Worm (Caenorhabditis elegans) whole organism, L4 larva: ENCODE results near the gene lsm-1.

Source experiments
- F10B5.3 ChIP-seq: sonication (generic microtip); optimal IDR thresholded peaks from 2 replicates; lab custom pipeline; 2016; ENCODE audit warnings: mild to moderate bottlenecking, missing genetic modification characterization, missing compliant biosample characterization
- ZK546.5 ChIP-seq, 2 experiments: sonication (generic microtip); optimal IDR thresholded peaks; 2 replicates each; lab custom pipeline; 2017; ENCODE audit warnings: missing biosample characterization in 2 of 2, missing genetic modification characterization in 2 of 2
- ama-1 ChIP-seq: fragments of 150-350 bp; optimal IDR thresholded peaks from 2 replicates; lab custom pipeline; 2014; ENCODE audit warnings: inconsistent platforms, mixed read lengths
- ceh-28 ChIP-seq: fragments of 150-350 bp; optimal IDR thresholded peaks from 2 replicates; lab custom pipeline; 2014; ENCODE audit warnings: missing biosample characterization, missing genetic modification reagents, missing genetic modification characterization
- lin-1 ChIP-seq: fragments of 200-800 bp; sonication (Bioruptor generic); IDR thresholded peaks from 2 replicates; pipeline ENCODE4 v1.3.6; 2022; ENCODE audit warnings: missing genetic modification reagents, missing genetic modification characterization, missing compliant biosample characterization
- snpc-4 ChIP-seq: fragments of 150-350 bp; optimal IDR thresholded peaks from 2 replicates; lab custom pipeline; 2014; ENCODE audit warnings: missing biosample characterization, missing genetic modification characterization
- unc-39 ChIP-seq: sonication (generic microtip); optimal IDR thresholded peaks from 2 replicates; lab custom pipeline; 2017; ENCODE audit warnings: missing biosample characterization, missing genetic modification characterization

- TF ChIP-seq ZK546.5 (tag; optimal IDR thresholded peaks at IDR 0.05; lab: Kevin White, UChicago): no peak
- no peak for TF ChIP-seq ama-1
- TF ChIP-seq F10B5.3: no peak
- no peak for TF ChIP-seq snpc-4 (tag; lab: Kevin White, UChicago)
- TF ChIP-seq unc-39 (tag; lab: Kevin White, UChicago): no peak
- no peak for TF ChIP-seq lin-1 (GFP tag; lab: Robert Waterston, UW)
- TF ChIP-seq ceh-28 (tag; lab: Kevin White, UChicago): no peak
Measured at ce11 chrII:11134828-11135227, 8.1 kb downstream of the lsm-1 start, which contains the start of gene F40F8.5.
